Worm (Caenorhabditis elegans): ENCODE data around the gene swip-10.

DNA sequence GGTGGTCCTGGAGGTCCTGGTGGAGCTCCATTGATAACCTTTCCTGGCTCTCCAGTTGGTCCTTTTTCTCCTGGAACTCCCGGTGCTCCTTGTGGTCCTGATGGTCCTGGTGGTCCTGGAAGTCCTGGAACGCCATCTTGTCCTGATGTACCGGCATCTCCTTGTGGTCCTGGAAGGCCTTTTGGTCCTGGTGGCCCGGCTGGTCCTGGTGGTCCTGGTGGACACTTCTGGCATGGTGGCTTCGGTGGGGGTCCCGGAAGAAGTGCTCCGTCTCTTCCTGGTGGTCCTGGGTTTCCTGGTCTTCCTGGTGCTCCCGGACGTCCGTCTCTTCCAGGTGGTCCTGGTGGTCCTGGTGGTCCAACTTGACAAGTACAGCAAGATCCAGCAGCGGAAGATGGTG, 26.8 kb upstream of the swip-10 start:
- no peak for TF ChIP-seq ceh-13 (GFP tag; optimal IDR thresholded peaks at IDR 0.05)
- no peak for TF ChIP-seq flt-1 (GFP tag; IDR thresholded peaks at IDR 0.05)
- TF ChIP-seq aly-1 (tag; optimal IDR thresholded peaks at IDR 0.05) = no peak
- TF ChIP-seq tbx-37 (GFP tag; conservative IDR thresholded peaks at IDR 0.05) = no peak
- no peak for TF ChIP-seq hmg-4 (GFP tag; optimal IDR thresholded peaks at IDR 0.05)
- TF ChIP-seq F13C5.2 (tag; optimal IDR thresholded peaks at IDR 0.05) = no peak
